Worm (Caenorhabditis elegans) whole organism, L1 larva: ENCODE data around the gene R07E5.7.

Experiments used
- nhr-76 ChIP-seq: sonication (generic microtip); optimal IDR thresholded peaks from 2 replicates; lab custom pipeline; 2017; ENCODE audit warnings: missing biosample characterization, missing genetic modification characterization
- tlp-1 ChIP-seq: fragments of 150-350 bp; optimal IDR thresholded peaks from 2 replicates; lab custom pipeline; 2014; ENCODE audit warnings: missing biosample characterization, missing genetic modification characterization
- unc-98 ChIP-seq: fragments of 200-800 bp; sonication (Bioruptor generic); IDR thresholded peaks from 2 replicates; pipeline ENCODE4 v1.3.6; 2022; ENCODE audit warnings: missing genetic modification characterization, missing compliant biosample characterization
- zag-1 ChIP-seq: fragments of 150-350 bp; optimal IDR thresholded peaks from 2 replicates; lab custom pipeline; 2014; ENCODE audit warnings: missing biosample characterization, missing genetic modification characterization

- no peak for TF ChIP-seq unc-98 (GFP tag; lab: Robert Waterston, UW)
- no peak for TF ChIP-seq tlp-1 (tag; lab: Kevin White, UChicago)
- TF ChIP-seq nhr-76 (tag; lab: Kevin White, UChicago), result no peak
- TF ChIP-seq zag-1, result no peak
Measured at ce11 chrIII:4384487-4384886, 34.5 kb downstream of the R07E5.7 start, which contains the start of gene pals-28.
